Worm (Caenorhabditis elegans) whole organism, early embryonic: ENCODE results near the gene nrf-6.

Experiments
- ama-1 ChIP-seq: fragments of 150-350 bp; optimal IDR thresholded peaks from 2 replicates; lab custom pipeline; 2014
- pes-1 ChIP-seq: fragments of 200-800 bp; sonication (Bioruptor generic); IDR thresholded peaks from 2 replicates; pipeline ENCODE4 v1.3.6; 2022; ENCODE audit warnings: missing genetic modification reagents, missing genetic modification characterization, missing compliant biosample characterization

DNA sequence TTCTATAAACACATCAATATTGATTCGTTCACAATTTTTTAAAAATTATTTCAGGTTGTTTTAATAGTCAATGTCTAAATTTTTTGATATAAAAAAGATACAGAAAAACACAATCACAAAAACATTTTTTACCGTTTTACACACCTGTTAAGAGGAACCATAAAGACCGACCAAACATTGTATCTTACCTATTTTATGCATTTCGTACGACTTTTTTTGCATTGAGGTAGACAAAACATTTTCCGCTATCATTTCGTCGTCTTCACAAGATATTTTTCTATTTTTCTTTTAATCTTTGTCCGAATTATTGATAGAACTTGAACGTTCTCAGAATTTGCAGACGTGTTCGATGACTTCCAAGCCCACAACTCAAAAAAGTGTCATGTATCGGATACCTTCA, 24.2 kb downstream of the nrf-6 start, which contains the start of gene glna-2:
- TF ChIP-seq ama-1 (lab: Kevin White, UChicago) (no peak), pes-1 (GFP tag; lab: Robert Waterston, UW) (no peak)
